Fruit fly (Drosophila melanogaster) whole organism, prepupa: ENCODE results near the gene Hr39.

Experiments used
- CG11294 ChIP-seq: fragments of 200-800 bp; sonication (Bioruptor generic); IDR thresholded peaks from 2 replicates; pipeline ENCODE4 v1.3.6; 2022; ENCODE audit warnings: missing biosample characterization, missing genetic modification characterization
- salr ChIP-seq, 2 experiments: fragments of 200-800 bp; sonication (Bioruptor generic); optimal IDR thresholded peaks; 3 replicates each; lab custom pipeline; 2016 to 2018; ENCODE audit warnings: missing biosample characterization in 2 of 2, missing genetic modification characterization in 2 of 2, mild to moderate bottlenecking in 1 of 2
- topi ChIP-seq: fragments of 200-800 bp; sonication (Bioruptor generic); optimal IDR thresholded peaks from 3 replicates; lab custom pipeline; 2016; ENCODE audit warnings: missing biosample characterization, missing genetic modification characterization

- TF ChIP-seq salr (GFP tag; optimal IDR thresholded peaks at IDR 0.05; lab: Kevin White, UChicago) (no peak), topi (GFP tag; lab: Kevin White, UChicago) (no peak), CG11294 (GFP tag; lab: Robert Waterston, UW) (no peak)
These were observed 70.9 kb downstream of the Hr39 start for dm6 chr2L:21307795-21308426.
